Fruit fly (Drosophila melanogaster) whole organism, embryonic: ENCODE data around the gene Sec10.

Experiments used
- Bgb ChIP-seq: fragments of 200-800 bp; sonication (Bioruptor generic); IDR thresholded peaks from 2 replicates; pipeline ENCODE4 v1.3.6; 2022; ENCODE audit warnings: missing biosample characterization, missing genetic modification characterization; ENCODE audit not compliant: partially characterized antibody
- Blimp-1 ChIP-seq: fragments of 200-800 bp; sonication (Bioruptor generic); optimal IDR thresholded peaks from 3 replicates; lab custom pipeline; 2018; ENCODE audit warnings: missing biosample characterization, missing genetic modification characterization, mild to moderate bottlenecking, moderate library complexity, missing genetic modification reagents
- CG10462 ChIP-seq: fragments of 200-800 bp; sonication (Bioruptor generic); optimal IDR thresholded peaks from 2 replicates; lab custom pipeline; 2016; ENCODE audit warnings: missing biosample characterization, missing genetic modification characterization
- CG10654 ChIP-seq: fragments of 200-800 bp; sonication (Bioruptor generic); optimal IDR thresholded peaks from 2 replicates; lab custom pipeline; 2016; ENCODE audit warnings: missing biosample characterization, missing genetic modification characterization
- CG11247 ChIP-seq: fragments of 200-800 bp; sonication (Bioruptor generic); IDR thresholded peaks from 2 replicates; pipeline ENCODE4 v1.3.6; 2022; ENCODE audit warnings: missing biosample characterization, missing genetic modification characterization
- CG13287 ChIP-seq: fragments of 200-800 bp; sonication (Bioruptor generic); IDR thresholded peaks from 2 replicates; pipeline ENCODE4 v1.3.6; 2022; ENCODE audit warnings: missing biosample characterization, missing genetic modification characterization; ENCODE audit not compliant: partially characterized antibody
- CG15696 ChIP-seq: fragments of 200-800 bp; sonication (Bioruptor generic); optimal IDR thresholded peaks from 2 replicates; lab custom pipeline; 2019; ENCODE audit warnings: missing biosample characterization, mild to moderate bottlenecking, missing genetic modification characterization, moderate library complexity
- CG1603 ChIP-seq: fragments of 200-800 bp; sonication (Bioruptor generic); optimal IDR thresholded peaks from 2 replicates; lab custom pipeline; 2019; ENCODE audit warnings: missing biosample characterization, mild to moderate bottlenecking, missing genetic modification characterization, moderate library complexity
- CG16815 ChIP-seq: fragments of 200-800 bp; sonication (Bioruptor generic); optimal IDR thresholded peaks from 3 replicates; lab custom pipeline; 2017; ENCODE audit warnings: missing biosample characterization, mild to moderate bottlenecking, missing genetic modification characterization
- CG1832 ChIP-seq: fragments of 200-800 bp; sonication (Bioruptor generic); optimal IDR thresholded peaks from 2 replicates; lab custom pipeline; 2017; ENCODE audit warnings: missing biosample characterization, mild to moderate bottlenecking, missing genetic modification characterization, inconsistent platforms
- CG18599 ChIP-seq: fragments of 200-800 bp; sonication (Bioruptor generic); optimal IDR thresholded peaks from 3 replicates; lab custom pipeline; 2017; ENCODE audit warnings: missing biosample characterization, missing genetic modification characterization, mild to moderate bottlenecking, moderate library complexity, missing genetic modification reagents
- CG2129 ChIP-seq: fragments of 200-800 bp; sonication (Bioruptor generic); IDR thresholded peaks from 2 replicates; pipeline ENCODE4 v1.3.6; 2022; ENCODE audit warnings: missing biosample characterization, missing genetic modification characterization; ENCODE audit not compliant: partially characterized antibody
- CG31441 ChIP-seq: fragments of 200-800 bp; sonication (Bioruptor generic); IDR thresholded peaks from 2 replicates; pipeline ENCODE4 v1.3.6; 2022; ENCODE audit warnings: missing biosample characterization, missing genetic modification characterization
- CG3847 ChIP-seq: fragments of 200-800 bp; sonication (Bioruptor generic); IDR thresholded peaks from 2 replicates; pipeline ENCODE4 v1.3.6; 2022; ENCODE audit warnings: missing biosample characterization, missing genetic modification characterization
- CG4617 ChIP-seq: fragments of 200-800 bp; sonication (Bioruptor generic); optimal IDR thresholded peaks from 3 replicates; lab custom pipeline; 2016; ENCODE audit warnings: missing biosample characterization, missing genetic modification characterization, borderline replicate concordance
- CG5953 ChIP-seq: fragments of 200-800 bp; sonication (Bioruptor generic); IDR thresholded peaks from 2 replicates; pipeline ENCODE4 v1.3.6; 2022; ENCODE audit warnings: missing biosample characterization, missing genetic modification characterization
- CG6254 ChIP-seq: fragments of 200-800 bp; sonication (Bioruptor generic); optimal IDR thresholded peaks from 3 replicates; lab custom pipeline; 2017; ENCODE audit warnings: mild to moderate bottlenecking, missing biosample characterization, missing genetic modification reagents, missing genetic modification characterization
- CG7271 ChIP-seq: fragments of 200-800 bp; sonication (Bioruptor generic); optimal IDR thresholded peaks from 2 replicates; lab custom pipeline; 2018; ENCODE audit warnings: missing biosample characterization, mild to moderate bottlenecking, missing genetic modification characterization, moderate library complexity
- CG8089 ChIP-seq: fragments of 200-800 bp; sonication (Bioruptor generic); optimal IDR thresholded peaks from 3 replicates; lab custom pipeline; 2016; ENCODE audit warnings: missing biosample characterization, missing genetic modification characterization
- CG8359 ChIP-seq: fragments of 200-800 bp; sonication (Bioruptor generic); optimal IDR thresholded peaks from 2 replicates; lab custom pipeline; 2017; ENCODE audit warnings: missing biosample characterization, mild to moderate bottlenecking, missing genetic modification characterization, borderline replicate concordance
- CG8478 ChIP-seq: fragments of >200 bp; optimal IDR thresholded peaks from 2 replicates; lab custom pipeline; 2018
- Chrac-16 ChIP-seq: fragments of 200-800 bp; sonication (Bioruptor generic); optimal IDR thresholded peaks from 3 replicates; lab custom pipeline; 2016; ENCODE audit warnings: missing biosample characterization, missing genetic modification characterization
- HLH54F ChIP-seq: fragments of 200-800 bp; sonication (Bioruptor generic); optimal IDR thresholded peaks from 3 replicates; lab custom pipeline; 2016; ENCODE audit warnings: missing biosample characterization, missing genetic modification characterization
- NFAT ChIP-seq: fragments of 200-800 bp; sonication (Bioruptor generic); IDR thresholded peaks from 2 replicates; pipeline ENCODE4 v1.3.6; 2022; ENCODE audit warnings: missing biosample characterization, missing genetic modification characterization
- Nf-YA ChIP-seq: fragments of 200-800 bp; sonication (Bioruptor generic); IDR thresholded peaks from 2 replicates; pipeline ENCODE4 v1.3.6; 2022; ENCODE audit warnings: missing biosample characterization, missing genetic modification characterization
- Pdp1 ChIP-seq, 2 experiments: fragments of 200-800 bp; sonication (Bioruptor generic); optimal IDR thresholded peaks; 3 replicates each; lab custom pipeline; 2016; ENCODE audit warnings: missing biosample characterization in 2 of 2, missing genetic modification characterization in 2 of 2, mild to moderate bottlenecking in 1 of 2, moderate library complexity in 1 of 2
- Sry-β ChIP-seq: fragments of 200-800 bp; sonication (Bioruptor generic); optimal IDR thresholded peaks from 2 replicates; lab custom pipeline; 2018; ENCODE audit warnings: missing biosample characterization, mild to moderate bottlenecking, missing genetic modification characterization, moderate library complexity
- Xrp1 ChIP-seq: fragments of 200-800 bp; sonication (Bioruptor generic); IDR thresholded peaks from 2 replicates; pipeline ENCODE4 v1.3.6; 2022; ENCODE audit warnings: missing biosample characterization, missing genetic modification characterization
- ab ChIP-seq: fragments of 200-800 bp; sonication (Bioruptor generic); optimal IDR thresholded peaks from 2 replicates; lab custom pipeline; 2016; ENCODE audit warnings: missing biosample characterization, missing genetic modification characterization
- abd-A ChIP-seq: fragments of 200-800 bp; sonication (Bioruptor generic); optimal IDR thresholded peaks from 3 replicates; lab custom pipeline; 2019; ENCODE audit warnings: missing biosample characterization, mild to moderate bottlenecking, missing genetic modification characterization, moderate library complexity
- ato ChIP-seq: fragments of 200-800 bp; sonication (Bioruptor generic); IDR thresholded peaks from 2 replicates; pipeline ENCODE4 v1.3.6; 2022; ENCODE audit warnings: missing biosample characterization, missing genetic modification characterization; ENCODE audit not compliant: partially characterized antibody
- bbx ChIP-seq: fragments of 200-800 bp; sonication (Bioruptor generic); IDR thresholded peaks from 2 replicates; pipeline ENCODE4 v1.3.6; 2022; ENCODE audit warnings: missing biosample characterization, missing genetic modification characterization; ENCODE audit not compliant: partially characterized antibody
- btn ChIP-seq: fragments of 200-800 bp; sonication (Bioruptor generic); optimal IDR thresholded peaks from 2 replicates; lab custom pipeline; 2016; ENCODE audit warnings: missing biosample characterization, missing genetic modification characterization
- chm ChIP-seq: fragments of 200-800 bp; sonication (Bioruptor generic); IDR thresholded peaks from 2 replicates; pipeline ENCODE4 v1.3.6; 2022; ENCODE audit warnings: missing biosample characterization, missing genetic modification characterization
- corto ChIP-seq: fragments of 200-800 bp; sonication (Bioruptor generic); optimal IDR thresholded peaks from 2 replicates; lab custom pipeline; 2016; ENCODE audit warnings: missing biosample characterization, mild to moderate bottlenecking, missing genetic modification characterization, moderate library complexity
- dati ChIP-seq: fragments of 200-800 bp; sonication (Bioruptor generic); IDR thresholded peaks from 2 replicates; pipeline ENCODE4 v1.3.6; 2022; ENCODE audit warnings: missing biosample characterization, missing genetic modification characterization
- ewg ChIP-seq: fragments of 200-800 bp; sonication (Bioruptor generic); optimal IDR thresholded peaks from 3 replicates; lab custom pipeline; 2017; ENCODE audit warnings: mild to moderate bottlenecking, missing biosample characterization, missing genetic modification reagents, missing genetic modification characterization
- fd3F ChIP-seq: fragments of 200-800 bp; sonication (Bioruptor generic); optimal IDR thresholded peaks from 2 replicates; lab custom pipeline; 2018; ENCODE audit warnings: missing biosample characterization, mild to moderate bottlenecking, missing genetic modification characterization, moderate library complexity
- her ChIP-seq: fragments of 200-800 bp; sonication (Bioruptor generic); optimal IDR thresholded peaks from 2 replicates; lab custom pipeline; 2016; ENCODE audit warnings: missing biosample characterization, missing genetic modification characterization
- mam ChIP-seq: fragments of 200-800 bp; sonication (Bioruptor generic); optimal IDR thresholded peaks from 3 replicates; lab custom pipeline; 2016; ENCODE audit warnings: missing biosample characterization, missing genetic modification characterization
- oc ChIP-seq: fragments of 200-800 bp; sonication (Bioruptor generic); optimal IDR thresholded peaks from 2 replicates; lab custom pipeline; 2018; ENCODE audit warnings: missing biosample characterization, mild to moderate bottlenecking, missing genetic modification characterization, moderate library complexity
- pan ChIP-seq, 4 experiments: fragments of >200 bp in 3 of 4; fragments of 200-800 bp in 1 of 4; sonication (Bioruptor generic) in 1 of 4; optimal IDR thresholded peaks in 3 of 4; IDR thresholded peaks in 1 of 4; 2 replicates each; pipeline versions ENCODE4 v1.3.6 to Lab custom; 2017 to 2022; ENCODE audit warnings: missing biosample characterization in 2 of 4, missing genetic modification characterization in 2 of 4, mixed read lengths in 1 of 4
- pnt ChIP-seq: fragments of 200-800 bp; sonication (Bioruptor generic); optimal IDR thresholded peaks from 3 replicates; lab custom pipeline; 2016; ENCODE audit warnings: missing biosample characterization, missing genetic modification characterization
- shn ChIP-seq: fragments of 200-800 bp; sonication (Bioruptor generic); optimal IDR thresholded peaks from 3 replicates; lab custom pipeline; 2016; ENCODE audit warnings: missing biosample characterization, missing genetic modification characterization
- stwl ChIP-seq: fragments of 200-800 bp; sonication (Bioruptor generic); optimal IDR thresholded peaks from 3 replicates; lab custom pipeline; 2018; ENCODE audit warnings: missing biosample characterization, mild to moderate bottlenecking, missing genetic modification characterization, moderate library complexity
- ttk ChIP-seq: fragments of 200-800 bp; sonication (Bioruptor generic); IDR thresholded peaks from 2 replicates; pipeline ENCODE4 v2.1.2; 2022; ENCODE audit warnings: missing biosample characterization, missing genetic modification characterization
- wdn ChIP-seq: fragments of 200-800 bp; sonication (Bioruptor generic); IDR thresholded peaks from 2 replicates; pipeline ENCODE4 v1.3.6; 2022; ENCODE audit warnings: missing biosample characterization, missing genetic modification characterization
- wek ChIP-seq: fragments of 200-800 bp; sonication (Bioruptor generic); optimal IDR thresholded peaks from 3 replicates; lab custom pipeline; 2018; ENCODE audit warnings: missing biosample characterization, mild to moderate bottlenecking, missing genetic modification characterization, moderate library complexity

The Sec10 gene

dm6 chr3R:24141013-24141592 lies 6.5 kb downstream of the Sec10 start, which contains the start of gene Kal1 (continued):
- TF ChIP-seq CG8359 (GFP tag; lab: Kevin White, UChicago) = peak; percentile 81
- peak; percentile 91 for TF ChIP-seq ewg (GFP tag; lab: Kevin White, UChicago)
- TF ChIP-seq CG13287 (GFP tag; lab: Robert Waterston, UW) = peak; percentile 23; the same call in 1 of the 2 replicates
- TF ChIP-seq CG8089 (GFP tag; lab: Kevin White, UChicago) = no peak
- TF ChIP-seq CG10654 (GFP tag; lab: Kevin White, UChicago) = peak; percentile 83
- peak; percentile 72 for TF ChIP-seq wek
- no peak for TF ChIP-seq CG2129
- peak; percentile 53 for TF ChIP-seq CG15696 (tag; lab: Kevin White, UChicago)
- peak; percentile 96 for TF ChIP-seq oc (tag; lab: Kevin White, UChicago)
- no peak for TF ChIP-seq ato
- TF ChIP-seq stwl (tag; lab: Kevin White, UChicago) = peak; percentile 32
- TF ChIP-seq CG5953 (GFP tag; lab: Robert Waterston, UW) = peak; percentile 87
- TF ChIP-seq btn (GFP tag; lab: Kevin White, UChicago) = no peak
- peak; percentile 90 for TF ChIP-seq ttk (GFP tag; lab: Robert Waterston, UW)
- peak; percentile 95 for TF ChIP-seq chm (GFP tag; lab: Robert Waterston, UW)
- no peak for TF ChIP-seq pan (optimal IDR thresholded peaks at IDR 0.05; lab: Kevin White, UChicago)
- peak in 1 of 2 experiments; percentile 94 for TF ChIP-seq pan (GFP tag; optimal IDR thresholded peaks at IDR 0.05 in 1 of 2, IDR thresholded peaks at IDR 0.05 in 1 of 2)
- TF ChIP-seq ab (GFP tag; lab: Kevin White, UChicago) = no peak
- TF ChIP-seq wdn (GFP tag; lab: Robert Waterston, UW) = peak; percentile 64; the same call in 1 of the 2 replicates
- TF ChIP-seq CG8478 (lab: Kevin White, UChicago) = no peak
- peak; percentile 87 for TF ChIP-seq CG3847 (GFP tag; lab: Robert Waterston, UW)
- TF ChIP-seq HLH54F (GFP tag; lab: Kevin White, UChicago) = no peak
- TF ChIP-seq Sry-β (GFP tag; lab: Kevin White, UChicago) = peak; percentile 54
- peak; percentile 94 for TF ChIP-seq corto
- peak; percentile 65 for TF ChIP-seq CG4617 (GFP tag; lab: Kevin White, UChicago)
- TF ChIP-seq CG10462 (GFP tag; lab: Kevin White, UChicago) = peak; percentile 72
- peak; percentile 92 for TF ChIP-seq CG18599 (GFP tag; lab: Kevin White, UChicago)
- peak; percentile 69 for TF ChIP-seq Chrac-16 (GFP tag; lab: Kevin White, UChicago)
- peak; percentile 19 to 71 for TF ChIP-seq Pdp1 (GFP tag; optimal IDR thresholded peaks at IDR 0.05; lab: Kevin White, UChicago)
- TF ChIP-seq CG11247 (GFP tag; lab: Robert Waterston, UW) = peak; percentile 78
- no peak for TF ChIP-seq abd-A (tag; lab: Kevin White, UChicago)
- peak; percentile 96 for TF ChIP-seq CG31441 (GFP tag; lab: Robert Waterston, UW)
- TF ChIP-seq fd3F (GFP tag; lab: Kevin White, UChicago) = peak; percentile 80
- peak; percentile 82 for TF ChIP-seq CG16815 (GFP tag; lab: Kevin White, UChicago)
- TF ChIP-seq mam = no peak
- peak; percentile 44; the same call in 1 of the 2 replicates for TF ChIP-seq NFAT (GFP tag; lab: Robert Waterston, UW)
- TF ChIP-seq CG6254 = peak; percentile 95
- no peak for TF ChIP-seq bbx
- TF ChIP-seq Xrp1 (GFP tag; lab: Robert Waterston, UW) = peak; percentile 97
- TF ChIP-seq CG1832 = peak; percentile 9
- TF ChIP-seq shn = no peak
- TF ChIP-seq Nf-YA (GFP tag; lab: Robert Waterston, UW) = peak; percentile 84
- peak; percentile 27 for TF ChIP-seq CG7271
- no peak for TF ChIP-seq Bgb (GFP tag; lab: Robert Waterston, UW)
- TF ChIP-seq CG1603 (tag; lab: Kevin White, UChicago) = peak; percentile 88
- peak; percentile 51; the same call in 1 of the 2 replicates for TF ChIP-seq dati
- peak; percentile 96 for TF ChIP-seq Blimp-1
- TF ChIP-seq her = no peak
- no peak for TF ChIP-seq pnt (GFP tag; lab: Kevin White, UChicago)
